Fruit fly (Drosophila melanogaster) whole organism, embryonic: ENCODE results near the gene CG44090.

Source experiments
- CG10565 ChIP-seq: fragments of 200-800 bp; sonication (Bioruptor generic); optimal IDR thresholded peaks from 3 replicates; lab custom pipeline; 2016; ENCODE audit warnings: missing biosample characterization, mild to moderate bottlenecking, missing genetic modification characterization
- CG11723 ChIP-seq: fragments of 200-800 bp; sonication (Bioruptor generic); optimal IDR thresholded peaks from 2 replicates; lab custom pipeline; 2017; ENCODE audit warnings: missing biosample characterization, mild to moderate bottlenecking, missing genetic modification characterization
- CG12104 ChIP-seq: fragments of 200-800 bp; sonication (Bioruptor generic); optimal IDR thresholded peaks from 3 replicates; lab custom pipeline; 2016; ENCODE audit warnings: missing biosample characterization, missing genetic modification characterization
- CG12299 ChIP-seq: fragments of 200-800 bp; sonication (Bioruptor generic); optimal IDR thresholded peaks from 2 replicates; lab custom pipeline; 2018; ENCODE audit warnings: missing biosample characterization, mild to moderate bottlenecking, missing genetic modification characterization
- CG13287 ChIP-seq: fragments of 200-800 bp; sonication (Bioruptor generic); IDR thresholded peaks from 2 replicates; pipeline ENCODE4 v1.3.6; 2022; ENCODE audit warnings: missing biosample characterization, missing genetic modification characterization; ENCODE audit not compliant: partially characterized antibody
- CG16815 ChIP-seq: fragments of 200-800 bp; sonication (Bioruptor generic); optimal IDR thresholded peaks from 3 replicates; lab custom pipeline; 2017; ENCODE audit warnings: missing biosample characterization, mild to moderate bottlenecking, missing genetic modification characterization
- CG17328 ChIP-seq: fragments of 200-800 bp; sonication (Bioruptor generic); IDR thresholded peaks from 2 replicates; pipeline ENCODE4 v1.3.6; 2022; ENCODE audit warnings: missing biosample characterization, missing genetic modification characterization
- CG17361 ChIP-seq: fragments of 200-800 bp; sonication (Bioruptor generic); IDR thresholded peaks from 3 replicates; pipeline ENCODE4 v1.3.6; 2022; ENCODE audit warnings: missing biosample characterization, missing genetic modification characterization
- CG17568 ChIP-seq: fragments of 200-800 bp; sonication (Bioruptor generic); optimal IDR thresholded peaks from 2 replicates; lab custom pipeline; 2018; ENCODE audit warnings: missing biosample characterization, mild to moderate bottlenecking, missing genetic modification characterization, moderate library complexity
- CG2199 ChIP-seq: fragments of 200-800 bp; sonication (Bioruptor generic); IDR thresholded peaks from 3 replicates; pipeline ENCODE4 v1.3.6; 2022; ENCODE audit warnings: missing biosample characterization, missing genetic modification characterization
- CG2875 ChIP-seq: fragments of 200-800 bp; sonication (Bioruptor generic); optimal IDR thresholded peaks from 2 replicates; lab custom pipeline; 2017; ENCODE audit warnings: missing biosample characterization, mild to moderate bottlenecking, missing genetic modification characterization, missing genetic modification reagents
- CG30403 ChIP-seq: fragments of 200-800 bp; sonication (Bioruptor generic); optimal IDR thresholded peaks from 3 replicates; lab custom pipeline; 2016; ENCODE audit warnings: missing biosample characterization, missing genetic modification characterization
- CG31388 ChIP-seq: fragments of 200-800 bp; sonication (Bioruptor generic); optimal IDR thresholded peaks from 2 replicates; lab custom pipeline; 2016; ENCODE audit warnings: missing biosample characterization, missing genetic modification characterization
- CG33557 ChIP-seq: fragments of 200-800 bp; sonication (Bioruptor generic); optimal IDR thresholded peaks from 2 replicates; lab custom pipeline; 2019; ENCODE audit warnings: missing biosample characterization, mild to moderate bottlenecking, missing genetic modification characterization, moderate library complexity
- CG3407 ChIP-seq: fragments of 200-800 bp; sonication (Bioruptor generic); optimal IDR thresholded peaks from 2 replicates; lab custom pipeline; 2018; ENCODE audit warnings: missing biosample characterization, mild to moderate bottlenecking, missing genetic modification characterization
- CG34422 ChIP-seq: fragments of 200-800 bp; sonication (Bioruptor generic); IDR thresholded peaks from 3 replicates; pipeline ENCODE4 v1.3.6; 2022; ENCODE audit warnings: missing biosample characterization, missing genetic modification characterization
- CG4617 ChIP-seq: fragments of 200-800 bp; sonication (Bioruptor generic); optimal IDR thresholded peaks from 3 replicates; lab custom pipeline; 2016; ENCODE audit warnings: missing biosample characterization, missing genetic modification characterization, borderline replicate concordance
- CG4820 ChIP-seq: fragments of 200-800 bp; sonication (Bioruptor generic); optimal IDR thresholded peaks from 3 replicates; lab custom pipeline; 2016; ENCODE audit warnings: missing biosample characterization, missing genetic modification characterization
- CG7556 ChIP-seq: fragments of 200-800 bp; sonication (Bioruptor generic); optimal IDR thresholded peaks from 2 replicates; lab custom pipeline; 2017; ENCODE audit warnings: missing biosample characterization, mild to moderate bottlenecking, missing genetic modification characterization
- CG9609 ChIP-seq: fragments of 200-800 bp; sonication (Bioruptor generic); optimal IDR thresholded peaks from 3 replicates; lab custom pipeline; 2016; ENCODE audit warnings: missing biosample characterization, missing genetic modification characterization
- CG9817 ChIP-seq: fragments of 200-800 bp; sonication (Bioruptor generic); optimal IDR thresholded peaks from 2 replicates; lab custom pipeline; 2018; ENCODE audit warnings: missing biosample characterization, mild to moderate bottlenecking, missing genetic modification characterization, moderate library complexity
- CHES-1-like ChIP-seq: fragments of 200-800 bp; sonication (Bioruptor generic); optimal IDR thresholded peaks from 2 replicates; lab custom pipeline; 2016; ENCODE audit warnings: missing biosample characterization, missing genetic modification characterization
- CTCF ChIP-seq: fragments of 200-800 bp; sonication (Bioruptor generic); optimal IDR thresholded peaks from 2 replicates; lab custom pipeline; 2017; ENCODE audit warnings: missing biosample characterization, mild to moderate bottlenecking, missing genetic modification characterization, moderate library complexity
- Chrac-16 ChIP-seq: fragments of 200-800 bp; sonication (Bioruptor generic); optimal IDR thresholded peaks from 3 replicates; lab custom pipeline; 2016; ENCODE audit warnings: missing biosample characterization, missing genetic modification characterization
- E2f1 ChIP-seq: fragments of 200-800 bp; sonication (Bioruptor generic); IDR thresholded peaks from 2 replicates; pipeline ENCODE4 v1.3.6; 2022; ENCODE audit warnings: missing biosample characterization, missing genetic modification characterization
- Hand ChIP-seq: fragments of 200-800 bp; sonication (Bioruptor generic); optimal IDR thresholded peaks from 2 replicates; lab custom pipeline; 2017; ENCODE audit warnings: mild to moderate bottlenecking, missing biosample characterization, missing genetic modification reagents, missing genetic modification characterization
- Hsf ChIP-seq: fragments of 200-800 bp; sonication (Bioruptor generic); optimal IDR thresholded peaks from 3 replicates; lab custom pipeline; 2016; ENCODE audit warnings: missing biosample characterization, missing genetic modification characterization
- MBD-R2 ChIP-seq: fragments of 200-800 bp; sonication (Bioruptor generic); IDR thresholded peaks from 2 replicates; pipeline ENCODE4 v1.3.6; 2022; ENCODE audit warnings: missing biosample characterization, missing genetic modification characterization
- Mad ChIP-seq: fragments of 200-800 bp; sonication (Bioruptor generic); optimal IDR thresholded peaks from 2 replicates; lab custom pipeline; 2016; ENCODE audit warnings: missing biosample characterization, missing genetic modification characterization
- Mrtf ChIP-seq: fragments of 200-800 bp; sonication (Bioruptor generic); IDR thresholded peaks from 3 replicates; pipeline ENCODE4 v1.3.6; 2022; ENCODE audit warnings: missing biosample characterization, missing genetic modification characterization
- Nf-YB ChIP-seq: fragments of 200-800 bp; sonication (Bioruptor generic); optimal IDR thresholded peaks from 3 replicates; lab custom pipeline; 2019; ENCODE audit warnings: missing biosample characterization, mild to moderate bottlenecking, missing genetic modification characterization, moderate library complexity
- Ssrp ChIP-seq: fragments of 200-800 bp; sonication (Bioruptor generic); optimal IDR thresholded peaks from 2 replicates; lab custom pipeline; 2018; ENCODE audit warnings: missing biosample characterization, mild to moderate bottlenecking, missing genetic modification characterization, moderate library complexity
- Taf1 ChIP-seq: fragments of 200-800 bp; sonication (Bioruptor generic); IDR thresholded peaks from 2 replicates; pipeline ENCODE4 v1.3.6; 2022; ENCODE audit warnings: missing biosample characterization, missing genetic modification characterization
- Vsx1 ChIP-seq: fragments of 200-800 bp; sonication (Bioruptor generic); optimal IDR thresholded peaks from 2 replicates; lab custom pipeline; 2017; ENCODE audit warnings: missing biosample characterization, mild to moderate bottlenecking, missing genetic modification characterization, missing genetic modification reagents
- az2 ChIP-seq: fragments of 200-800 bp; sonication (Bioruptor generic); optimal IDR thresholded peaks from 3 replicates; lab custom pipeline; 2016; ENCODE audit warnings: missing biosample characterization, missing genetic modification characterization
- cad ChIP-seq: fragments of >200 bp; optimal IDR thresholded peaks from 2 replicates; lab custom pipeline; 2017; ENCODE audit warnings: missing biosample characterization, missing genetic modification characterization
- dan ChIP-seq: fragments of 200-800 bp; sonication (Bioruptor generic); IDR thresholded peaks from 2 replicates; pipeline ENCODE4 v1.3.6; 2022; ENCODE audit warnings: missing biosample characterization, missing genetic modification characterization
- dmrt11E ChIP-seq: fragments of 200-800 bp; sonication (Bioruptor generic); optimal IDR thresholded peaks from 3 replicates; lab custom pipeline; 2018; ENCODE audit warnings: missing biosample characterization, mild to moderate bottlenecking, missing genetic modification characterization, moderate library complexity
- grau ChIP-seq: fragments of 200-800 bp; optimal IDR thresholded peaks from 3 replicates; lab custom pipeline; 2019; ENCODE audit warnings: missing biosample characterization, mild to moderate bottlenecking, missing genetic modification characterization, moderate library complexity
- ind ChIP-seq: fragments of 200-800 bp; sonication (Bioruptor generic); optimal IDR thresholded peaks from 3 replicates; lab custom pipeline; 2016; ENCODE audit warnings: missing biosample characterization, missing genetic modification characterization
- inv ChIP-seq: fragments of 200-800 bp; sonication (Bioruptor generic); IDR thresholded peaks from 2 replicates; pipeline ENCODE4 v1.3.6; 2022; ENCODE audit warnings: missing biosample characterization, missing genetic modification characterization; ENCODE audit not compliant: partially characterized antibody
- nom ChIP-seq: fragments of 200-800 bp; sonication (Bioruptor generic); optimal IDR thresholded peaks from 2 replicates; lab custom pipeline; 2017; ENCODE audit warnings: missing biosample characterization, missing genetic modification characterization, mild to moderate bottlenecking, moderate library complexity, missing genetic modification reagents
- odd ChIP-seq: fragments of 200-800 bp; sonication (Bioruptor generic); optimal IDR thresholded peaks from 2 replicates; lab custom pipeline; 2017; ENCODE audit warnings: missing biosample characterization, mild to moderate bottlenecking, missing genetic modification characterization
- slou ChIP-seq: fragments of 200-800 bp; sonication (Bioruptor generic); optimal IDR thresholded peaks from 3 replicates; lab custom pipeline; 2016; ENCODE audit warnings: missing biosample characterization, missing genetic modification characterization
- stwl ChIP-seq: fragments of 200-800 bp; sonication (Bioruptor generic); optimal IDR thresholded peaks from 3 replicates; lab custom pipeline; 2018; ENCODE audit warnings: missing biosample characterization, mild to moderate bottlenecking, missing genetic modification characterization, moderate library complexity
- tin ChIP-seq: fragments of 200-800 bp; sonication (Bioruptor generic); optimal IDR thresholded peaks from 3 replicates; lab custom pipeline; 2016; ENCODE audit warnings: missing biosample characterization, missing genetic modification characterization
- tll ChIP-seq, 2 experiments: fragments of 200-800 bp in 1 of 2; fragments of >200 bp in 1 of 2; sonication (Bioruptor generic) in 1 of 2; optimal IDR thresholded peaks; 2 replicates each; lab custom pipeline; 2017 to 2019; ENCODE audit warnings: missing biosample characterization in 2 of 2, missing genetic modification characterization in 2 of 2, mild to moderate bottlenecking in 1 of 2, moderate library complexity in 1 of 2
- tup ChIP-seq: fragments of 200-800 bp; sonication (Bioruptor generic); optimal IDR thresholded peaks from 2 replicates; lab custom pipeline; 2016; ENCODE audit warnings: missing biosample characterization, mild to moderate bottlenecking, missing genetic modification characterization, moderate library complexity
- usp ChIP-seq: fragments of >200 bp; optimal IDR thresholded peaks from 2 replicates; lab custom pipeline; 2017; ENCODE audit warnings: missing biosample characterization, missing genetic modification characterization
- wor ChIP-seq: fragments of 200-800 bp; sonication (Bioruptor generic); IDR thresholded peaks from 2 replicates; pipeline ENCODE4 v1.3.6; 2022; ENCODE audit warnings: missing biosample characterization, missing genetic modification characterization

CG44090 gene

dm6 chr3R:17385329-17386019, 48.8 kb downstream of the CG44090 start (continued):
- TF ChIP-seq CG11723 (GFP tag; lab: Kevin White, UChicago) (no peak), Mrtf (GFP tag; lab: Robert Waterston, UW) (peak; percentile 62; the same call in 2 of the 3 replicates), slou (GFP tag; lab: Kevin White, UChicago) (no peak), dan (GFP tag; lab: Robert Waterston, UW) (no peak), CG33557 (peak; percentile 8), Nf-YB (GFP tag; lab: Kevin White, UChicago) (no peak), CG4617 (GFP tag; lab: Kevin White, UChicago) (peak; percentile 54), CG17361 (GFP tag; lab: Robert Waterston, UW) (peak; percentile 49; the same call in 1 of the 3 replicates), tll (GFP tag; optimal IDR thresholded peaks at IDR 0.05; lab: Kevin White, UChicago) (no peak), Chrac-16 (GFP tag; lab: Kevin White, UChicago) (peak; percentile 73), MBD-R2 (GFP tag; lab: Robert Waterston, UW) (peak; percentile 80), CG16815 (GFP tag; lab: Kevin White, UChicago) (no peak), CG10565 (GFP tag; lab: Kevin White, UChicago) (no peak), CG13287 (GFP tag; lab: Robert Waterston, UW) (peak; percentile 64), CG2875 (GFP tag; lab: Kevin White, UChicago) (peak; percentile 34), az2 (GFP tag; lab: Kevin White, UChicago) (peak; percentile 20), CG17568 (no peak), CG30403 (GFP tag; lab: Kevin White, UChicago) (peak; percentile 61), CG12299 (tag; lab: Kevin White, UChicago) (peak; percentile 1), CG4820 (peak; percentile 15), E2f1 (GFP tag; lab: Robert Waterston, UW) (0 out of 2 replicates have a peak, but pooled peaks have one; percentile 18), CG2199 (GFP tag; lab: Robert Waterston, UW) (0 out of 3 replicates have a peak, but pooled peaks have one; percentile 27), grau (peak; percentile 66), ind (GFP tag; lab: Kevin White, UChicago) (peak; percentile 62), Hsf (GFP tag; lab: Kevin White, UChicago) (peak; percentile 52), CTCF (no peak), nom (GFP tag; lab: Kevin White, UChicago) (peak; percentile 47), CHES-1-like (peak; percentile 74), usp (GFP tag; lab: Kevin White, UChicago) (no peak), dmrt11E (tag; lab: Kevin White, UChicago) (peak; percentile 16), Ssrp (no peak), Mad (GFP tag; lab: Kevin White, UChicago) (peak; percentile 55), CG17328 (GFP tag; lab: Robert Waterston, UW) (peak; percentile 7; the same call in 1 of the 2 replicates), CG3407 (GFP tag; lab: Kevin White, UChicago) (no peak), Taf1 (GFP tag; lab: Robert Waterston, UW) (no peak), CG9609 (GFP tag; lab: Kevin White, UChicago) (peak; percentile 74), odd (peak; percentile 56), CG31388 (GFP tag; lab: Kevin White, UChicago) (no peak), inv (GFP tag; lab: Robert Waterston, UW) (no peak), stwl (tag; lab: Kevin White, UChicago) (peak; percentile 97), CG7556 (GFP tag; lab: Kevin White, UChicago) (peak; percentile 37), CG34422 (GFP tag; lab: Robert Waterston, UW) (no peak; the same call in 2 of the 3 replicates), tin (GFP tag; lab: Kevin White, UChicago) (peak; percentile 69), wor (GFP tag; lab: Robert Waterston, UW) (no peak), Vsx1 (GFP tag; lab: Kevin White, UChicago) (peak; percentile 95), Hand (GFP tag; lab: Kevin White, UChicago) (peak; percentile 17), tup (GFP tag; lab: Kevin White, UChicago) (peak; percentile 63), cad (GFP tag; lab: Kevin White, UChicago) (no peak), CG9817 (tag; lab: Kevin White, UChicago) (peak; percentile 38), CG12104 (GFP tag; lab: Kevin White, UChicago) (peak; percentile 37)
